Fruit fly (Drosophila melanogaster) whole organism, embryonic: Measurements from ENCODE around the gene CG15923.

Experiments
- BEAF-32 ChIP-seq: fragments of 200-800 bp; sonication (Bioruptor generic); optimal IDR thresholded peaks from 3 replicates; lab custom pipeline; 2017; ENCODE audit warnings: missing biosample characterization, missing genetic modification characterization, mild to moderate bottlenecking, moderate library complexity, missing genetic modification reagents
- CG10979 ChIP-seq: fragments of 200-800 bp; sonication (Bioruptor generic); optimal IDR thresholded peaks from 2 replicates; lab custom pipeline; 2018; ENCODE audit warnings: missing biosample characterization, mild to moderate bottlenecking, missing genetic modification characterization, moderate library complexity
- CG11247 ChIP-seq: fragments of 200-800 bp; sonication (Bioruptor generic); IDR thresholded peaks from 2 replicates; pipeline ENCODE4 v1.3.6; 2022; ENCODE audit warnings: missing biosample characterization, missing genetic modification characterization
- CG13775 ChIP-seq: fragments of 200-800 bp; sonication (Bioruptor generic); optimal IDR thresholded peaks from 3 replicates; lab custom pipeline; 2017; ENCODE audit warnings: missing biosample characterization, mild to moderate bottlenecking, missing genetic modification characterization
- CG14667 ChIP-seq: fragments of 200-800 bp; sonication (Bioruptor generic); IDR thresholded peaks from 2 replicates; pipeline ENCODE4 v1.3.6; 2022; ENCODE audit warnings: missing biosample characterization, missing genetic modification characterization
- CG1529 ChIP-seq: fragments of 200-800 bp; sonication (Bioruptor generic); optimal IDR thresholded peaks from 3 replicates; lab custom pipeline; 2018; ENCODE audit warnings: missing biosample characterization, missing genetic modification characterization
- CG15514 ChIP-seq: fragments of 200-800 bp; sonication (Bioruptor generic); optimal IDR thresholded peaks from 3 replicates; lab custom pipeline; 2017; ENCODE audit warnings: missing biosample characterization, missing genetic modification characterization, mild to moderate bottlenecking, moderate library complexity, missing genetic modification reagents
- CG17328 ChIP-seq: fragments of 200-800 bp; sonication (Bioruptor generic); IDR thresholded peaks from 2 replicates; pipeline ENCODE4 v1.3.6; 2022; ENCODE audit warnings: missing biosample characterization, missing genetic modification characterization
- CG2712 ChIP-seq: fragments of 200-800 bp; optimal IDR thresholded peaks from 3 replicates; lab custom pipeline; 2019; ENCODE audit warnings: missing biosample characterization, mild to moderate bottlenecking, missing genetic modification characterization, moderate library complexity
- CG34422 ChIP-seq: fragments of 200-800 bp; sonication (Bioruptor generic); IDR thresholded peaks from 3 replicates; pipeline ENCODE4 v1.3.6; 2022; ENCODE audit warnings: missing biosample characterization, missing genetic modification characterization
- CG42726 ChIP-seq: fragments of 200-800 bp; sonication (Bioruptor generic); IDR thresholded peaks from 2 replicates; pipeline ENCODE4 v1.3.6; 2022; ENCODE audit warnings: missing biosample characterization, missing genetic modification characterization; ENCODE audit not compliant: partially characterized antibody
- CG4404 ChIP-seq: fragments of 200-800 bp; sonication (Bioruptor generic); IDR thresholded peaks from 2 replicates; pipeline ENCODE4 v1.3.6; 2022; ENCODE audit warnings: missing biosample characterization, missing genetic modification characterization
- CG4854 ChIP-seq: fragments of 200-800 bp; sonication (Bioruptor generic); optimal IDR thresholded peaks from 2 replicates; lab custom pipeline; 2016; ENCODE audit warnings: missing biosample characterization, missing genetic modification characterization, inconsistent platforms
- CG5180 ChIP-seq: fragments of 200-800 bp; sonication (Bioruptor generic); optimal IDR thresholded peaks from 3 replicates; lab custom pipeline; 2017; ENCODE audit warnings: missing biosample characterization, missing genetic modification characterization, mild to moderate bottlenecking, moderate library complexity, missing genetic modification reagents
- CG6254 ChIP-seq: fragments of 200-800 bp; sonication (Bioruptor generic); optimal IDR thresholded peaks from 3 replicates; lab custom pipeline; 2017; ENCODE audit warnings: mild to moderate bottlenecking, missing biosample characterization, missing genetic modification reagents, missing genetic modification characterization
- CG7357 ChIP-seq: fragments of 200-800 bp; sonication (Bioruptor generic); IDR thresholded peaks from 3 replicates; pipeline ENCODE4 v1.3.6; 2022; ENCODE audit warnings: missing biosample characterization, missing genetic modification characterization
- CG9215 ChIP-seq: fragments of 200-800 bp; sonication (Bioruptor generic); IDR thresholded peaks from 2 replicates; pipeline ENCODE4 v1.3.6; 2022; ENCODE audit warnings: missing biosample characterization, missing genetic modification characterization
- CG9437 ChIP-seq: fragments of 200-800 bp; sonication (Bioruptor generic); optimal IDR thresholded peaks from 2 replicates; lab custom pipeline; 2018; ENCODE audit warnings: missing biosample characterization, mild to moderate bottlenecking, missing genetic modification characterization
- D19A ChIP-seq: fragments of 200-800 bp; optimal IDR thresholded peaks from 3 replicates; lab custom pipeline; 2019; ENCODE audit warnings: missing biosample characterization, mild to moderate bottlenecking, missing genetic modification characterization, moderate library complexity
- Dip2 ChIP-seq: fragments of 200-800 bp; sonication (Bioruptor generic); IDR thresholded peaks from 2 replicates; pipeline ENCODE4 v1.3.6; 2022; ENCODE audit warnings: missing biosample characterization, missing genetic modification characterization
- Dp ChIP-seq: fragments of 200-800 bp; sonication (Bioruptor generic); optimal IDR thresholded peaks from 2 replicates; lab custom pipeline; 2018; ENCODE audit warnings: missing biosample characterization, mild to moderate bottlenecking, missing genetic modification characterization, moderate library complexity
- ERR ChIP-seq: fragments of 200-800 bp; sonication (Bioruptor generic); optimal IDR thresholded peaks from 2 replicates; lab custom pipeline; 2016; ENCODE audit warnings: missing biosample characterization, missing genetic modification characterization
- H15 ChIP-seq: fragments of 200-800 bp; sonication (Bioruptor generic); IDR thresholded peaks from 3 replicates; pipeline ENCODE4 v1.3.6; 2022; ENCODE audit warnings: missing biosample characterization, missing genetic modification characterization
- HLH3B ChIP-seq: fragments of 200-800 bp; sonication (Bioruptor generic); IDR thresholded peaks from 2 replicates; pipeline ENCODE4 v1.3.6; 2022; ENCODE audit warnings: missing biosample characterization, missing genetic modification characterization
- Hr3 ChIP-seq: fragments of 200-800 bp; sonication (Bioruptor generic); optimal IDR thresholded peaks from 3 replicates; lab custom pipeline; 2016; ENCODE audit warnings: missing biosample characterization, missing genetic modification characterization
- Oli ChIP-seq: fragments of 200-800 bp; sonication (Bioruptor generic); optimal IDR thresholded peaks from 2 replicates; lab custom pipeline; 2018; ENCODE audit warnings: missing biosample characterization, mild to moderate bottlenecking, missing genetic modification characterization, moderate library complexity
- Ravus ChIP-seq: fragments of 200-800 bp; sonication (Bioruptor generic); IDR thresholded peaks from 2 replicates; pipeline ENCODE4 v1.3.6; 2022; ENCODE audit warnings: missing biosample characterization, missing genetic modification characterization
- Ssrp ChIP-seq: fragments of 200-800 bp; sonication (Bioruptor generic); optimal IDR thresholded peaks from 2 replicates; lab custom pipeline; 2018; ENCODE audit warnings: missing biosample characterization, mild to moderate bottlenecking, missing genetic modification characterization, moderate library complexity
- Trl ChIP-seq, 3 experiments: fragments of >200 bp in 2 of 3; fragments of 200-800 bp in 1 of 3; sonication (Bioruptor generic) in 1 of 3; optimal IDR thresholded peaks; 2 replicates in 1 of 3; 3 replicates in 2 of 3; lab custom pipeline; 2016 to 2017; ENCODE audit warnings: missing biosample characterization in 1 of 3, missing genetic modification characterization in 1 of 3
- az2 ChIP-seq: fragments of 200-800 bp; sonication (Bioruptor generic); optimal IDR thresholded peaks from 3 replicates; lab custom pipeline; 2016; ENCODE audit warnings: missing biosample characterization, missing genetic modification characterization
- btn ChIP-seq: fragments of 200-800 bp; sonication (Bioruptor generic); optimal IDR thresholded peaks from 2 replicates; lab custom pipeline; 2016; ENCODE audit warnings: missing biosample characterization, missing genetic modification characterization
- chm ChIP-seq: fragments of 200-800 bp; sonication (Bioruptor generic); IDR thresholded peaks from 2 replicates; pipeline ENCODE4 v1.3.6; 2022; ENCODE audit warnings: missing biosample characterization, missing genetic modification characterization
- croc ChIP-seq: fragments of 200-800 bp; sonication (Bioruptor generic); conservative IDR thresholded peaks from 3 replicates; pipeline ENCODE4 v1.3.6; 2022; ENCODE audit warnings: missing biosample characterization, missing genetic modification characterization
- crp ChIP-seq, 2 experiments: fragments of 200-800 bp; sonication (Bioruptor generic); optimal IDR thresholded peaks; 2 replicates in 1 of 2; 3 replicates in 1 of 2; lab custom pipeline; 2017; ENCODE audit warnings: missing biosample characterization in 2 of 2, missing genetic modification characterization in 2 of 2, mild to moderate bottlenecking in 1 of 2, moderate library complexity in 1 of 2
- cwo ChIP-seq: fragments of 200-800 bp; sonication (Bioruptor generic); optimal IDR thresholded peaks from 3 replicates; lab custom pipeline; 2017; ENCODE audit warnings: missing biosample characterization, missing genetic modification characterization, mild to moderate bottlenecking, moderate library complexity, missing genetic modification reagents
- dpn ChIP-seq, 2 experiments: fragments of 200-800 bp; sonication (Bioruptor generic); optimal IDR thresholded peaks; 3 replicates each; lab custom pipeline; 2016; ENCODE audit warnings: missing biosample characterization in 2 of 2, missing genetic modification characterization in 2 of 2
- gcm2 ChIP-seq: fragments of 200-800 bp; sonication (Bioruptor generic); optimal IDR thresholded peaks from 2 replicates; lab custom pipeline; 2016; ENCODE audit warnings: missing biosample characterization, missing genetic modification characterization
- jigr1 ChIP-seq: fragments of 200-800 bp; sonication (Bioruptor generic); IDR thresholded peaks from 3 replicates; pipeline ENCODE4 v1.3.6; 2022; ENCODE audit warnings: missing biosample characterization, missing genetic modification characterization
- lilli ChIP-seq: fragments of 200-800 bp; sonication (Bioruptor generic); optimal IDR thresholded peaks from 3 replicates; lab custom pipeline; 2016; ENCODE audit warnings: missing biosample characterization, missing genetic modification characterization
- mirr ChIP-seq: fragments of 200-800 bp; sonication (Bioruptor generic); optimal IDR thresholded peaks from 3 replicates; lab custom pipeline; 2018; ENCODE audit warnings: missing biosample characterization, mild to moderate bottlenecking, missing genetic modification characterization
- nerfin-2 ChIP-seq: fragments of 200-800 bp; sonication (Bioruptor generic); IDR thresholded peaks from 2 replicates; pipeline ENCODE4 v1.3.6; 2022; ENCODE audit warnings: missing biosample characterization, missing genetic modification characterization; ENCODE audit not compliant: partially characterized antibody
- nmo ChIP-seq: fragments of 200-800 bp; sonication (Bioruptor generic); optimal IDR thresholded peaks from 2 replicates; lab custom pipeline; 2018; ENCODE audit warnings: missing biosample characterization, mild to moderate bottlenecking, missing genetic modification characterization, moderate library complexity
- peb ChIP-seq: fragments of 200-800 bp; sonication (Bioruptor generic); IDR thresholded peaks from 2 replicates; pipeline ENCODE4 v1.3.6; 2022; ENCODE audit warnings: missing biosample characterization, missing genetic modification characterization
- pita ChIP-seq: fragments of 200-800 bp; sonication (Bioruptor generic); optimal IDR thresholded peaks from 2 replicates; lab custom pipeline; 2017; ENCODE audit warnings: missing biosample characterization, mild to moderate bottlenecking, missing genetic modification characterization
- salm ChIP-seq: fragments of 200-800 bp; sonication (Bioruptor generic); optimal IDR thresholded peaks from 2 replicates; lab custom pipeline; 2018; ENCODE audit warnings: missing biosample characterization, mild to moderate bottlenecking, missing genetic modification characterization
- seq ChIP-seq: fragments of 200-800 bp; sonication (Bioruptor generic); IDR thresholded peaks from 2 replicates; pipeline ENCODE4 v1.3.6; 2022; ENCODE audit warnings: missing biosample characterization, missing genetic modification characterization
- slou ChIP-seq: fragments of 200-800 bp; sonication (Bioruptor generic); optimal IDR thresholded peaks from 3 replicates; lab custom pipeline; 2016; ENCODE audit warnings: missing biosample characterization, missing genetic modification characterization
- sr ChIP-seq: fragments of 200-800 bp; sonication (Bioruptor generic); IDR thresholded peaks from 3 replicates; pipeline ENCODE4 v1.3.6; 2022; ENCODE audit warnings: missing biosample characterization, missing genetic modification characterization
- stc ChIP-seq: fragments of 200-800 bp; sonication (Bioruptor generic); IDR thresholded peaks from 2 replicates; pipeline ENCODE4 v1.3.6; 2022; ENCODE audit warnings: missing biosample characterization, missing genetic modification characterization
- tll ChIP-seq, 2 experiments: fragments of 200-800 bp in 1 of 2; fragments of >200 bp in 1 of 2; sonication (Bioruptor generic) in 1 of 2; optimal IDR thresholded peaks; 2 replicates each; lab custom pipeline; 2017 to 2019; ENCODE audit warnings: missing biosample characterization in 2 of 2, missing genetic modification characterization in 2 of 2, mild to moderate bottlenecking in 1 of 2, moderate library complexity in 1 of 2

Gene CG15923

DNA sequence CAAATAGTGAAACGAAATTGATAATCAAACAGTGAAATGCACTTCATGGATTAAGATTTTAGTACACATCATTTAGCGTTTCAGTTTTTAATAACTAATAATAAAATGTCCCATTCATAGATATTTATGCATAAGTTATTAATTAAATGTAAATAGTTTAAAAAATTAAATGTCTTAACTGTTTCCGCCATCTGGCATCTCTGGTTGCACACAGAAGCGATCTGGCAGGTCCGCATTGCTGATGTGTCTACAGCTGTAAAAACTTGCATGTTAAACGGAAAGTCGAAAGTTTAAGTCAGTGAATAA, 28.3 kb downstream of the CG15923 start, which contains the start of gene Srp72 (continued):
- TF ChIP-seq Hr3 (GFP tag; lab: Kevin White, UChicago) (no peak), az2 (GFP tag; lab: Kevin White, UChicago) (peak; percentile 36), CG14667 (GFP tag; lab: Robert Waterston, UW) (no peak), nmo (GFP tag; lab: Kevin White, UChicago) (peak; percentile 63), sr (GFP tag; lab: Robert Waterston, UW) (no peak), ERR (no peak), lilli (peak; percentile 38), CG13775 (GFP tag; lab: Kevin White, UChicago) (peak; percentile 56), mirr (GFP tag; lab: Kevin White, UChicago) (no peak), HLH3B (GFP tag; lab: Robert Waterston, UW) (peak; percentile 51; the same call in 1 of the 2 replicates), CG2712 (tag; lab: Kevin White, UChicago) (peak; percentile 65), peb (no peak), dpn (GFP tag; optimal IDR thresholded peaks at IDR 0.05; lab: Kevin White, UChicago) (peak in 1 of 2 experiments; percentile 27), CG17328 (GFP tag; lab: Robert Waterston, UW) (peak; percentile 57; the same call in 1 of the 2 replicates), CG9437 (GFP tag; lab: Kevin White, UChicago) (peak; percentile 84), pita (GFP tag; lab: Kevin White, UChicago) (no peak), BEAF-32 (peak; percentile 44), Dp (GFP tag; lab: Kevin White, UChicago) (peak; percentile 10), seq (peak; percentile 38; the same call in 1 of the 2 replicates), gcm2 (no peak), CG34422 (GFP tag; lab: Robert Waterston, UW) (no peak), CG42726 (GFP tag; lab: Robert Waterston, UW) (no peak), Oli (tag; lab: Kevin White, UChicago) (peak; percentile 24), CG6254 (GFP tag; lab: Kevin White, UChicago) (no peak), slou (GFP tag; lab: Kevin White, UChicago) (no peak), chm (GFP tag; lab: Robert Waterston, UW) (peak; percentile 23; the same call in 1 of the 2 replicates), CG7357 (GFP tag; lab: Robert Waterston, UW) (peak; percentile 14; the same call in 1 of the 3 replicates), CG4404 (no peak), CG9215 (GFP tag; lab: Robert Waterston, UW) (peak; percentile 43; the same call in 1 of the 2 replicates), CG5180 (GFP tag; lab: Kevin White, UChicago) (no peak), Trl (optimal IDR thresholded peaks at IDR 0.05; lab: Kevin White, UChicago) (no peak), Trl (GFP tag; optimal IDR thresholded peaks at IDR 0.05; lab: Kevin White, UChicago) (peak; percentile 0), crp (GFP tag; optimal IDR thresholded peaks at IDR 0.05; lab: Kevin White, UChicago) (peak in 1 of 2 experiments; percentile 72), CG4854 (GFP tag; lab: Kevin White, UChicago) (no peak), btn (GFP tag; lab: Kevin White, UChicago) (no peak), CG10979 (peak; percentile 11), nerfin-2 (GFP tag; lab: Robert Waterston, UW) (no peak), tll (GFP tag; optimal IDR thresholded peaks at IDR 0.05; lab: Kevin White, UChicago) (no peak), croc (GFP tag; lab: Robert Waterston, UW) (no peak), cwo (peak; percentile 10), Ravus (no peak), salm (tag; lab: Kevin White, UChicago) (no peak), CG1529 (GFP tag; lab: Kevin White, UChicago) (peak; percentile 23), CG15514 (GFP tag; lab: Kevin White, UChicago) (peak; percentile 52), H15 (GFP tag; lab: Robert Waterston, UW) (no peak), CG11247 (peak; percentile 43; the same call in 1 of the 2 replicates), D19A (tag; lab: Kevin White, UChicago) (peak; percentile 20), stc (GFP tag; lab: Robert Waterston, UW) (peak; percentile 45; the same call in 1 of the 2 replicates), Ssrp (peak; percentile 25), Dip2 (GFP tag; lab: Robert Waterston, UW) (no peak), jigr1 (GFP tag; lab: Robert Waterston, UW) (peak; percentile 52; the same call in 1 of the 3 replicates)
